Worm (Caenorhabditis elegans) whole organism, L3 larva: ENCODE measurements around the gene Y41C4A.7.

Source experiments
- R02D3.7 ChIP-seq: fragments of 150-350 bp; optimal IDR thresholded peaks from 2 replicates; lab custom pipeline; 2014; ENCODE audit warnings: missing biosample characterization, missing genetic modification characterization
- ama-1 ChIP-seq: fragments of 150-350 bp; optimal IDR thresholded peaks from 2 replicates; lab custom pipeline; 2018
- ceh-16 ChIP-seq: sonication (generic microtip); optimal IDR thresholded peaks from 2 replicates; lab custom pipeline; 2017; ENCODE audit warnings: missing biosample characterization, missing genetic modification characterization
- ceh-28 ChIP-seq: fragments of 150-350 bp; optimal IDR thresholded peaks from 2 replicates; lab custom pipeline; 2014; ENCODE audit warnings: missing biosample characterization, missing genetic modification reagents, missing genetic modification characterization
- ceh-82 ChIP-seq: fragments of 150-350 bp; optimal IDR thresholded peaks from 2 replicates; lab custom pipeline; 2014; ENCODE audit warnings: missing biosample characterization, missing genetic modification characterization
- daf-12 ChIP-seq: fragments of 150-350 bp; optimal IDR thresholded peaks from 2 replicates; lab custom pipeline; 2014; ENCODE audit warnings: missing biosample characterization, missing genetic modification reagents, missing genetic modification characterization
- elt-1 ChIP-seq: fragments of 150-350 bp; optimal IDR thresholded peaks from 2 replicates; lab custom pipeline; 2014; ENCODE audit warnings: missing biosample characterization, missing genetic modification characterization
- elt-2 ChIP-seq: sonication (generic microtip); optimal IDR thresholded peaks from 2 replicates; lab custom pipeline; 2016; ENCODE audit warnings: missing genetic modification reagents, mild to moderate bottlenecking, missing genetic modification characterization, missing compliant biosample characterization
- fkh-10 ChIP-seq: sonication (generic microtip); optimal IDR thresholded peaks from 2 replicates; lab custom pipeline; 2017; ENCODE audit warnings: missing biosample characterization, missing genetic modification reagents, missing genetic modification characterization
- fos-1 ChIP-seq: fragments of 150-350 bp; optimal IDR thresholded peaks from 2 replicates; lab custom pipeline; 2014; ENCODE audit warnings: missing biosample characterization, missing genetic modification characterization
- hmg-11 ChIP-seq: sonication (generic microtip); optimal IDR thresholded peaks from 2 replicates; lab custom pipeline; 2016; ENCODE audit warnings: missing genetic modification characterization, missing compliant biosample characterization
- lin-15B ChIP-seq: fragments of 150-350 bp; optimal IDR thresholded peaks from 2 replicates; lab custom pipeline; 2014; ENCODE audit warnings: missing biosample characterization, missing genetic modification characterization
- lin-39 ChIP-seq: fragments of 150-350 bp; optimal IDR thresholded peaks from 2 replicates; lab custom pipeline; 2018; ENCODE audit warnings: missing biosample characterization, missing genetic modification reagents, missing genetic modification characterization
- lsy-12 ChIP-seq: sonication (generic microtip); optimal IDR thresholded peaks from 2 replicates; lab custom pipeline; 2016; ENCODE audit warnings: mild to moderate bottlenecking, missing genetic modification characterization, missing compliant biosample characterization
- nfya-1 ChIP-seq: sonication (generic microtip); optimal IDR thresholded peaks from 2 replicates; lab custom pipeline; 2017; ENCODE audit warnings: missing genetic modification characterization, mild to moderate bottlenecking, missing compliant biosample characterization, antibody characterized with exemption, moderate library complexity; ENCODE audit not compliant: insufficient read depth
- nhr-11 ChIP-seq: fragments of 150-350 bp; optimal IDR thresholded peaks from 2 replicates; lab custom pipeline; 2014; ENCODE audit warnings: missing biosample characterization, missing genetic modification characterization
- nhr-23 ChIP-seq: fragments of 150-350 bp; optimal IDR thresholded peaks from 2 replicates; lab custom pipeline; 2014; ENCODE audit warnings: missing biosample characterization, missing genetic modification reagents, missing genetic modification characterization
- nhr-25 ChIP-seq: sonication (generic microtip); optimal IDR thresholded peaks from 2 replicates; lab custom pipeline; 2017; ENCODE audit warnings: missing biosample characterization, missing genetic modification characterization
- nhr-28 ChIP-seq: fragments of 150-350 bp; optimal IDR thresholded peaks from 2 replicates; lab custom pipeline; 2014; ENCODE audit warnings: missing biosample characterization, missing genetic modification characterization
- nhr-43 ChIP-seq: sonication (generic microtip); optimal IDR thresholded peaks from 2 replicates; lab custom pipeline; 2016; ENCODE audit warnings: mild to moderate bottlenecking, missing genetic modification characterization, missing compliant biosample characterization; ENCODE audit not compliant: poor library complexity, severe bottlenecking
- nhr-76 ChIP-seq: fragments of 150-350 bp; sonication (generic microtip); optimal IDR thresholded peaks from 5 replicates; lab custom pipeline; 2014; ENCODE audit warnings: missing biosample characterization, missing genetic modification characterization
- nhr-77 ChIP-seq: fragments of 150-350 bp; optimal IDR thresholded peaks from 2 replicates; lab custom pipeline; 2014; ENCODE audit warnings: missing biosample characterization, missing genetic modification characterization
- pha-4 ChIP-seq: fragments of 150-350 bp; optimal IDR thresholded peaks from 2 replicates; lab custom pipeline; 2014; ENCODE audit warnings: missing biosample characterization, missing genetic modification reagents, missing genetic modification characterization
- pqm-1 ChIP-seq: fragments of 150-350 bp; optimal IDR thresholded peaks from 2 replicates; lab custom pipeline; 2017; ENCODE audit warnings: missing biosample characterization, missing genetic modification characterization, inconsistent platforms
- skn-1 ChIP-seq: fragments of 150-350 bp; optimal IDR thresholded peaks from 2 replicates; lab custom pipeline; 2014; ENCODE audit warnings: missing biosample characterization, missing genetic modification characterization
- snpc-4 ChIP-seq: fragments of 150-350 bp; optimal IDR thresholded peaks from 2 replicates; lab custom pipeline; 2014; ENCODE audit warnings: missing biosample characterization, missing genetic modification characterization
- unc-39 ChIP-seq: sonication (generic microtip); optimal IDR thresholded peaks from 4 replicates; lab custom pipeline; 2017; ENCODE audit warnings: missing biosample characterization, missing genetic modification characterization
- zag-1 ChIP-seq: fragments of 150-350 bp; optimal IDR thresholded peaks from 2 replicates; lab custom pipeline; 2014; ENCODE audit warnings: missing biosample characterization, missing genetic modification characterization
- ztf-11 ChIP-seq: fragments of 150-350 bp; optimal IDR thresholded peaks from 2 replicates; lab custom pipeline; 2014; ENCODE audit warnings: missing biosample characterization, missing genetic modification characterization
- ztf-4 ChIP-seq: fragments of 150-350 bp; optimal IDR thresholded peaks from 2 replicates; lab custom pipeline; 2014; ENCODE audit warnings: missing biosample characterization, missing genetic modification characterization

The Y41C4A.7 gene

DNA sequence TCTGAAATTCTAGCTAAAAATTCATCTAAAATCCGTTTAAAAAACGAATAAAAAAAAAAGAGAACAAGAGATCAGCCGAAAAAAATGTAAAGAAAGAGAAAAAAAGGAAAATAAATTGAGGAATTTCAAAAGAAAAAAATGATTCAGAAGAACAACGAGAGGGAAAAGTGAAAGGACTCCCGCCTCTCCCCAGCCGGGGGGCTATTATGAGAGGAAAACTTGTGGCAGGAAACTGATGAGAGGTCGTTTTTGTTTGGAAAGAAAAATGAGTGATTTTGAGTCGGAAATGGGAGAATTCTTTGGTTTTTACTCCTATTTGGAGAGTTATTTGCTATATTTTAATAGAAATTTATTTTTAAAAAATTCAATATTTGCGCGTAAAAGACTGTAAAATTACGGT, 43.5 kb downstream of the Y41C4A.7 start:
- no peak for TF ChIP-seq pqm-1 (tag; lab: Kevin White, UChicago)
- no peak for TF ChIP-seq zag-1 (tag; lab: Kevin White, UChicago)
- TF ChIP-seq ztf-11 (tag; lab: Kevin White, UChicago) = no peak
- TF ChIP-seq unc-39 (tag; lab: Kevin White, UChicago) = no peak
- no peak for TF ChIP-seq fos-1 (tag; lab: Kevin White, UChicago)
- TF ChIP-seq R02D3.7 (tag; lab: Kevin White, UChicago) = no peak
- no peak for TF ChIP-seq ceh-82
- no peak for TF ChIP-seq nhr-11 (tag; lab: Kevin White, UChicago)
- TF ChIP-seq elt-2 (tag; lab: Kevin White, UChicago) = no peak
- no peak for TF ChIP-seq ama-1 (lab: Kevin White, UChicago)
- TF ChIP-seq nhr-28 (tag; lab: Kevin White, UChicago) = no peak
- TF ChIP-seq nhr-25 (tag; lab: Kevin White, UChicago) = no peak
- TF ChIP-seq snpc-4 (tag; lab: Kevin White, UChicago) = no peak
- TF ChIP-seq lin-39 (tag; lab: Kevin White, UChicago) = no peak
- TF ChIP-seq nhr-76 (tag; lab: Kevin White, UChicago) = no peak
- no peak for TF ChIP-seq ztf-4
- no peak for TF ChIP-seq hmg-11 (tag; lab: Kevin White, UChicago)
- no peak for TF ChIP-seq daf-12 (tag; lab: Kevin White, UChicago)

DNA sequence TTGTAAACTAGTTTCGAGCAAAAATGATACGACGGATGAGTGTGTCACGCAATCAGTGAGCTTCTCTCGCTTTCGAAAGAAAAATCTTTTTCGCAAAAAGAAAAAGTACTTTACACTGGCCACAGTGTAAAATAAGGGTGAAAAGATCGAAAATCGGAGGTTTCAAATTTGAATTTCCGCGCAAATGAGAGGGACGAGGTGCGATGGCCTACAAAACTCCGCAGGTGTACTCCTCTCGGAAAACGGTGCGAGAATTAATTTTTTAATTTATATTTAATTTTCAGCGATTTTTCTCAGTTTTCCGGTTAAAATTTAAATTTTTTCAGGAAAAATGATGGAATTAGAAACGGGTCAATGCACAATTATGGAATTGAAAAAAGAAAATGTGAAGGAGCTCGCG, 48.0 kb downstream of the Y41C4A.7 start, which contains the start of gene mrt-2:
Gene mrt-2, plus strand, starts transcription at position 49 of the 400 bp plus-strand sequence.
- TF ChIP-seq snpc-4 (tag; lab: Kevin White, UChicago) (peak; percentile 43), skn-1 (peak; percentile 45), lin-15B (tag; lab: Kevin White, UChicago) (peak; percentile 66), fkh-10 (GFP tag; lab: Kevin White, UChicago) (no peak), nhr-25 (tag; lab: Kevin White, UChicago) (peak; percentile 65), ceh-28 (tag; lab: Kevin White, UChicago) (peak; percentile 49), nhr-23 (peak; percentile 86), nhr-77 (tag; lab: Kevin White, UChicago) (no peak), elt-1 (no peak), nhr-43 (tag; lab: Kevin White, UChicago) (peak; percentile 91), pha-4 (peak; percentile 77), hmg-11 (tag; lab: Kevin White, UChicago) (peak; percentile 43), ceh-16 (tag; lab: Kevin White, UChicago) (no peak), elt-2 (tag; lab: Kevin White, UChicago) (peak; percentile 22), lsy-12 (tag; lab: Kevin White, UChicago) (peak; percentile 55), nfya-1 (tag; lab: Kevin White, UChicago) (peak; percentile 87), R02D3.7 (tag; lab: Kevin White, UChicago) (peak; percentile 5), lin-39 (tag; lab: Kevin White, UChicago) (peak; percentile 54)
